Fruit fly (Drosophila melanogaster) whole organism, embryonic: ENCODE results near the gene sa.

Experiments used
- BEAF-32 ChIP-seq: fragments of 200-800 bp; sonication (Bioruptor generic); optimal IDR thresholded peaks from 3 replicates; lab custom pipeline; 2017; ENCODE audit warnings: missing biosample characterization, missing genetic modification characterization, mild to moderate bottlenecking, moderate library complexity, missing genetic modification reagents
- CG10565 ChIP-seq: fragments of 200-800 bp; sonication (Bioruptor generic); optimal IDR thresholded peaks from 3 replicates; lab custom pipeline; 2016; ENCODE audit warnings: missing biosample characterization, mild to moderate bottlenecking, missing genetic modification characterization
- CG11093 ChIP-seq: fragments of 200-800 bp; sonication (Bioruptor generic); IDR thresholded peaks from 3 replicates; pipeline ENCODE4 v1.3.6; 2022; ENCODE audit warnings: missing biosample characterization, missing genetic modification characterization
- CG11504 ChIP-seq: fragments of 200-800 bp; sonication (Bioruptor generic); optimal IDR thresholded peaks from 3 replicates; lab custom pipeline; 2019; ENCODE audit warnings: missing biosample characterization, mild to moderate bottlenecking, missing genetic modification characterization, moderate library complexity
- CG13424 ChIP-seq: fragments of 200-800 bp; sonication (Bioruptor generic); optimal IDR thresholded peaks from 2 replicates; lab custom pipeline; 2019; ENCODE audit warnings: missing biosample characterization, mild to moderate bottlenecking, missing genetic modification characterization, moderate library complexity
- CG15011 ChIP-seq: fragments of 200-800 bp; sonication (Bioruptor generic); optimal IDR thresholded peaks from 3 replicates; lab custom pipeline; 2018; ENCODE audit warnings: missing biosample characterization, mild to moderate bottlenecking, missing genetic modification characterization
- CG16813 ChIP-seq: fragments of 200-800 bp; sonication (Bioruptor generic); IDR thresholded peaks from 3 replicates; pipeline ENCODE4 v1.3.6; 2022; ENCODE audit warnings: missing biosample characterization, missing genetic modification characterization; ENCODE audit not compliant: partially characterized antibody
- CG17186 ChIP-seq: fragments of 200-800 bp; sonication (Bioruptor generic); optimal IDR thresholded peaks from 3 replicates; lab custom pipeline; 2017; ENCODE audit warnings: missing biosample characterization, missing genetic modification reagents, missing genetic modification characterization
- CG18262 ChIP-seq: fragments of 200-800 bp; optimal IDR thresholded peaks from 3 replicates; lab custom pipeline; 2019; ENCODE audit warnings: missing biosample characterization, mild to moderate bottlenecking, missing genetic modification characterization, moderate library complexity
- CG3163 ChIP-seq: fragments of 200-800 bp; sonication (Bioruptor generic); optimal IDR thresholded peaks from 3 replicates; lab custom pipeline; 2016; ENCODE audit warnings: missing biosample characterization, missing genetic modification characterization
- CG4730 ChIP-seq: fragments of 200-800 bp; sonication (Bioruptor generic); IDR thresholded peaks from 2 replicates; pipeline ENCODE4 v1.3.6; 2022; ENCODE audit warnings: missing biosample characterization, missing genetic modification characterization
- CG7987 ChIP-seq: fragments of 200-800 bp; sonication (Bioruptor generic); optimal IDR thresholded peaks from 2 replicates; lab custom pipeline; 2018; ENCODE audit warnings: missing biosample characterization, mild to moderate bottlenecking, missing genetic modification characterization, moderate library complexity
- CG8089 ChIP-seq: fragments of 200-800 bp; sonication (Bioruptor generic); optimal IDR thresholded peaks from 3 replicates; lab custom pipeline; 2016; ENCODE audit warnings: missing biosample characterization, missing genetic modification characterization
- CG8281 ChIP-seq: fragments of 200-800 bp; sonication (Bioruptor generic); optimal IDR thresholded peaks from 2 replicates; lab custom pipeline; 2018; ENCODE audit warnings: missing biosample characterization, mild to moderate bottlenecking, missing genetic modification characterization, moderate library complexity
- CG8944 ChIP-seq: fragments of 200-800 bp; sonication (Bioruptor generic); optimal IDR thresholded peaks from 3 replicates; lab custom pipeline; 2016; ENCODE audit warnings: missing biosample characterization, missing genetic modification characterization
- CG9215 ChIP-seq: fragments of 200-800 bp; sonication (Bioruptor generic); IDR thresholded peaks from 2 replicates; pipeline ENCODE4 v1.3.6; 2022; ENCODE audit warnings: missing biosample characterization, missing genetic modification characterization
- CHES-1-like ChIP-seq: fragments of 200-800 bp; sonication (Bioruptor generic); optimal IDR thresholded peaks from 2 replicates; lab custom pipeline; 2016; ENCODE audit warnings: missing biosample characterization, missing genetic modification characterization
- CTCF ChIP-seq: fragments of 200-800 bp; sonication (Bioruptor generic); optimal IDR thresholded peaks from 2 replicates; lab custom pipeline; 2017; ENCODE audit warnings: missing biosample characterization, mild to moderate bottlenecking, missing genetic modification characterization, moderate library complexity
- Dll ChIP-seq: fragments of 200-800 bp; sonication (Bioruptor generic); IDR thresholded peaks from 4 replicates; pipeline ENCODE4 v1.3.6; 2022; ENCODE audit warnings: missing biosample characterization, missing genetic modification characterization; ENCODE audit not compliant: partially characterized antibody
- Dp ChIP-seq: fragments of 200-800 bp; sonication (Bioruptor generic); optimal IDR thresholded peaks from 2 replicates; lab custom pipeline; 2018; ENCODE audit warnings: missing biosample characterization, mild to moderate bottlenecking, missing genetic modification characterization, moderate library complexity
- Ets65A ChIP-seq: fragments of 200-800 bp; sonication (Bioruptor generic); peaks from one replicate; lab custom pipeline; 2016; ENCODE audit warnings: missing biosample characterization, missing genetic modification characterization
- H15 ChIP-seq: fragments of 200-800 bp; sonication (Bioruptor generic); IDR thresholded peaks from 3 replicates; pipeline ENCODE4 v1.3.6; 2022; ENCODE audit warnings: missing biosample characterization, missing genetic modification characterization
- HmgZ ChIP-seq: fragments of 200-800 bp; sonication (Bioruptor generic); optimal IDR thresholded peaks from 2 replicates; lab custom pipeline; 2018; ENCODE audit warnings: missing biosample characterization, mild to moderate bottlenecking, missing genetic modification characterization
- Lpt ChIP-seq: fragments of >200 bp; optimal IDR thresholded peaks from 2 replicates; lab custom pipeline; 2018; ENCODE audit warnings: missing biosample characterization, missing genetic modification characterization
- MBD-R2 ChIP-seq: fragments of 200-800 bp; sonication (Bioruptor generic); IDR thresholded peaks from 2 replicates; pipeline ENCODE4 v1.3.6; 2022; ENCODE audit warnings: missing biosample characterization, missing genetic modification characterization
- Max ChIP-seq: fragments of 200-800 bp; sonication (Bioruptor generic); optimal IDR thresholded peaks from 2 replicates; lab custom pipeline; 2016; ENCODE audit warnings: missing biosample characterization, mild to moderate bottlenecking, missing genetic modification characterization
- NFAT ChIP-seq: fragments of 200-800 bp; sonication (Bioruptor generic); IDR thresholded peaks from 2 replicates; pipeline ENCODE4 v1.3.6; 2022; ENCODE audit warnings: missing biosample characterization, missing genetic modification characterization
- Nf-YA ChIP-seq: fragments of 200-800 bp; sonication (Bioruptor generic); IDR thresholded peaks from 2 replicates; pipeline ENCODE4 v1.3.6; 2022; ENCODE audit warnings: missing biosample characterization, missing genetic modification characterization
- Oaz ChIP-seq: fragments of 200-800 bp; sonication (Bioruptor generic); IDR thresholded peaks from 2 replicates; pipeline ENCODE4 v1.3.6; 2022; ENCODE audit warnings: missing biosample characterization, missing genetic modification characterization
- PHDP ChIP-seq: fragments of 200-800 bp; sonication (Bioruptor generic); optimal IDR thresholded peaks from 3 replicates; lab custom pipeline; 2018; ENCODE audit warnings: missing biosample characterization, mild to moderate bottlenecking, missing genetic modification characterization, moderate library complexity
- Stat92E ChIP-seq, 3 experiments: fragments of >200 bp in 2 of 3; fragments of 200-800 bp in 1 of 3; sonication (Bioruptor generic) in 1 of 3; optimal IDR thresholded peaks; 2 replicates each; lab custom pipeline; 2017 to 2019; ENCODE audit warnings: missing biosample characterization in 3 of 3, missing genetic modification characterization in 3 of 3, mild to moderate bottlenecking in 1 of 3, moderate library complexity in 1 of 3
- ab ChIP-seq: fragments of 200-800 bp; sonication (Bioruptor generic); optimal IDR thresholded peaks from 2 replicates; lab custom pipeline; 2016; ENCODE audit warnings: missing biosample characterization, missing genetic modification characterization
- bab2 ChIP-seq: fragments of 200-800 bp; sonication (Bioruptor generic); optimal IDR thresholded peaks from 2 replicates; lab custom pipeline; 2016; ENCODE audit warnings: missing biosample characterization, missing genetic modification characterization
- chinmo ChIP-seq: fragments of 200-800 bp; sonication (Bioruptor generic); IDR thresholded peaks from 4 replicates; pipeline ENCODE4 v1.3.6; 2022; ENCODE audit warnings: missing biosample characterization, missing genetic modification characterization; ENCODE audit not compliant: partially characterized antibody
- crc ChIP-seq: fragments of 200-800 bp; sonication (Bioruptor generic); optimal IDR thresholded peaks from 2 replicates; lab custom pipeline; 2016; ENCODE audit warnings: missing biosample characterization, missing genetic modification characterization
- danr ChIP-seq: fragments of 200-800 bp; sonication (Bioruptor generic); IDR thresholded peaks from 2 replicates; pipeline ENCODE4 v1.3.6; 2022; ENCODE audit warnings: missing biosample characterization, missing genetic modification characterization
- dmrt11E ChIP-seq: fragments of 200-800 bp; sonication (Bioruptor generic); optimal IDR thresholded peaks from 3 replicates; lab custom pipeline; 2018; ENCODE audit warnings: missing biosample characterization, mild to moderate bottlenecking, missing genetic modification characterization, moderate library complexity
- en ChIP-seq: fragments of 200-800 bp; sonication (Bioruptor generic); optimal IDR thresholded peaks from 2 replicates; lab custom pipeline; 2016; ENCODE audit warnings: missing biosample characterization, missing genetic modification characterization
- esg ChIP-seq: fragments of 200-800 bp; sonication (Bioruptor generic); conservative IDR thresholded peaks from 2 replicates; pipeline ENCODE4 v1.3.6; 2022; ENCODE audit warnings: missing biosample characterization, missing genetic modification characterization
- eve ChIP-seq, 2 experiments: fragments of >200 bp; optimal IDR thresholded peaks; 2 replicates each; lab custom pipeline; 2017; ENCODE audit warnings: missing biosample characterization in 2 of 2, missing genetic modification characterization in 2 of 2
- fd3F ChIP-seq: fragments of 200-800 bp; sonication (Bioruptor generic); optimal IDR thresholded peaks from 2 replicates; lab custom pipeline; 2018; ENCODE audit warnings: missing biosample characterization, mild to moderate bottlenecking, missing genetic modification characterization, moderate library complexity
- gce ChIP-seq: fragments of 200-800 bp; sonication (Bioruptor generic); IDR thresholded peaks from 3 replicates; pipeline ENCODE4 v1.3.6; 2022; ENCODE audit warnings: missing biosample characterization, missing genetic modification characterization
- h ChIP-seq: fragments of >200 bp; optimal IDR thresholded peaks from 2 replicates; lab custom pipeline; 2017
- lab ChIP-seq: fragments of 200-800 bp; sonication (Bioruptor generic); optimal IDR thresholded peaks from 3 replicates; lab custom pipeline; 2017; ENCODE audit warnings: missing biosample characterization, missing genetic modification characterization, mild to moderate bottlenecking, moderate library complexity, missing genetic modification reagents
- lola ChIP-seq, 3 experiments: fragments of >200 bp in 2 of 3; fragments of 200-800 bp in 1 of 3; sonication (Bioruptor generic) in 1 of 3; optimal IDR thresholded peaks; 2 replicates each; lab custom pipeline; 2017 to 2019; ENCODE audit warnings: missing biosample characterization in 3 of 3, missing genetic modification characterization in 3 of 3, mild to moderate bottlenecking in 1 of 3, moderate library complexity in 1 of 3
- mam ChIP-seq: fragments of 200-800 bp; sonication (Bioruptor generic); optimal IDR thresholded peaks from 3 replicates; lab custom pipeline; 2016; ENCODE audit warnings: missing biosample characterization, missing genetic modification characterization
- prd ChIP-seq, 3 experiments: fragments of >200 bp in 2 of 3; fragments of 200-800 bp in 1 of 3; sonication (Bioruptor generic) in 1 of 3; optimal IDR thresholded peaks in 2 of 3; IDR thresholded peaks in 1 of 3; 2 replicates in 2 of 3; 3 replicates in 1 of 3; pipeline versions ENCODE4 v1.3.6 to Lab custom; 2017 to 2022; ENCODE audit warnings: missing biosample characterization in 1 of 3, missing genetic modification characterization in 1 of 3
- tin ChIP-seq: fragments of 200-800 bp; sonication (Bioruptor generic); optimal IDR thresholded peaks from 3 replicates; lab custom pipeline; 2016; ENCODE audit warnings: missing biosample characterization, missing genetic modification characterization
- tio ChIP-seq: fragments of 200-800 bp; sonication (Bioruptor generic); optimal IDR thresholded peaks from 2 replicates; lab custom pipeline; 2017; ENCODE audit warnings: missing biosample characterization, missing genetic modification characterization, inconsistent platforms
- tna ChIP-seq: fragments of 200-800 bp; sonication (Bioruptor generic); IDR thresholded peaks from 2 replicates; pipeline ENCODE4 v1.3.6; 2022; ENCODE audit warnings: missing biosample characterization, missing genetic modification characterization; ENCODE audit not compliant: partially characterized antibody
- trh ChIP-seq: fragments of 200-800 bp; sonication (Bioruptor generic); optimal IDR thresholded peaks from 2 replicates; lab custom pipeline; 2016; ENCODE audit warnings: missing biosample characterization, missing genetic modification characterization

Gene sa

DNA sequence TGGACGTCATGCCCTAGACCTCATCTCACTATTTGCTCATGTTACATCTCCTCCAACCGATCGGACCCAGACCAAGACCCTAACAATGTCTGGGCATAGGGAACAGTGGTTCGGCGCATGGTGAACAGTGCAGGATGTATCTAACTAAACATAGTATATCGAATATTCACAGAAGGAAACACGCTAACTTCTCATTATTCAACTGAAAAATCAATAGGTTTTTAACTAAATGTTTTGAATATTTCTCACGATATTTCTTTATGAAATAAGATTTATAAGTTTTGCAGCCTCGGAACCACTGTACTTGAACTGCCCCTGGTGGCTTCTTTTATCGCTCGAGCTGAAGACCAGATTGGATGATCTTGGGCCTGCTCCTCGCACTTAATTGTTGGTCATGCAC, 47.1 kb upstream of the sa start (continued):
- 0 out of 2 replicates have a peak, but pooled peaks have one; percentile 36 for TF ChIP-seq esg
- TF ChIP-seq CG17186 (GFP tag; lab: Kevin White, UChicago) = no peak
- no peak for TF ChIP-seq CG8281 (tag; lab: Kevin White, UChicago)
- no peak for TF ChIP-seq CG7987 (GFP tag; lab: Kevin White, UChicago)
- peak; percentile 86 for TF ChIP-seq CG18262 (tag; lab: Kevin White, UChicago)
- TF ChIP-seq CG3163 (GFP tag; lab: Kevin White, UChicago) = no peak
- peak; percentile 10 for TF ChIP-seq PHDP (tag; lab: Kevin White, UChicago)
- peak; percentile 59; the same call in 1 of the 3 replicates for TF ChIP-seq H15
- no peak for TF ChIP-seq chinmo (GFP tag; lab: Robert Waterston, UW)
- peak; percentile 60 for TF ChIP-seq tin (GFP tag; lab: Kevin White, UChicago)
- TF ChIP-seq prd (optimal IDR thresholded peaks at IDR 0.05; lab: Kevin White, UChicago) = no peak
- peak; percentile 80 for TF ChIP-seq prd (GFP tag; IDR thresholded peaks at IDR 0.05; lab: Robert Waterston, UW)
- no peak for TF ChIP-seq NFAT (GFP tag; lab: Robert Waterston, UW)
- no peak for TF ChIP-seq tna (GFP tag; lab: Robert Waterston, UW)
- TF ChIP-seq Oaz (GFP tag; lab: Robert Waterston, UW) = no peak
- no peak for TF ChIP-seq Ets65A (GFP tag; lab: Kevin White, UChicago)
- peak; percentile 45 for TF ChIP-seq CG8089
- no peak for TF ChIP-seq gce (GFP tag; lab: Robert Waterston, UW)
- no peak for TF ChIP-seq danr
- TF ChIP-seq ab (GFP tag; lab: Kevin White, UChicago) = no peak
- TF ChIP-seq Dll = no peak
- TF ChIP-seq h (lab: Kevin White, UChicago) = no peak
- peak; percentile 86 for TF ChIP-seq dmrt11E (tag; lab: Kevin White, UChicago)
- no peak for TF ChIP-seq Nf-YA (GFP tag; lab: Robert Waterston, UW)
- no peak for TF ChIP-seq MBD-R2 (GFP tag; lab: Robert Waterston, UW)
- TF ChIP-seq Dp = no peak
- no peak for TF ChIP-seq CG4730
- no peak for TF ChIP-seq CTCF (GFP tag; lab: Kevin White, UChicago)
- TF ChIP-seq CG10565 (GFP tag; lab: Kevin White, UChicago) = no peak
- TF ChIP-seq CG13424 (tag; lab: Kevin White, UChicago) = peak; percentile 34
- peak; percentile 0 for TF ChIP-seq lab (GFP tag; lab: Kevin White, UChicago)
- peak; percentile 55 for TF ChIP-seq CG11504 (tag; lab: Kevin White, UChicago)
- TF ChIP-seq tio (GFP tag; lab: Kevin White, UChicago) = peak; percentile 38
- no peak for TF ChIP-seq fd3F
- TF ChIP-seq BEAF-32 = no peak
- peak; percentile 28 for TF ChIP-seq en
- peak in 1 of 3 experiments; percentile 79 for TF ChIP-seq lola (GFP tag; optimal IDR thresholded peaks at IDR 0.05; lab: Kevin White, UChicago)
- peak; percentile 43 for TF ChIP-seq Max (GFP tag; lab: Kevin White, UChicago)
- TF ChIP-seq mam (GFP tag; lab: Kevin White, UChicago) = no peak
- TF ChIP-seq Stat92E (GFP tag; optimal IDR thresholded peaks at IDR 0.05; lab: Kevin White, UChicago) = no peak
- TF ChIP-seq CG16813 (GFP tag; lab: Robert Waterston, UW) = no peak
- peak; percentile 27 for TF ChIP-seq bab2
- no peak for TF ChIP-seq CG15011 (GFP tag; lab: Kevin White, UChicago)
- no peak for TF ChIP-seq crc (GFP tag; lab: Kevin White, UChicago)
- TF ChIP-seq CHES-1-like (GFP tag; lab: Kevin White, UChicago) = no peak
- TF ChIP-seq CG9215 (GFP tag; lab: Robert Waterston, UW) = no peak
- TF ChIP-seq eve (GFP tag; optimal IDR thresholded peaks at IDR 0.05; lab: Kevin White, UChicago) = no peak
- no peak for TF ChIP-seq Lpt (GFP tag; lab: Kevin White, UChicago)
- TF ChIP-seq HmgZ = no peak
- no peak for TF ChIP-seq trh (GFP tag; lab: Kevin White, UChicago)
- TF ChIP-seq CG11093 (GFP tag; lab: Robert Waterston, UW) = 0 out of 3 replicates have a peak, but pooled peaks have one; percentile 39
- TF ChIP-seq CG8944 (GFP tag; lab: Kevin White, UChicago) = no peak
